Worm (Caenorhabditis elegans): ENCODE data around the gene F32D8.2.

F32D8.2 gene

DNA sequence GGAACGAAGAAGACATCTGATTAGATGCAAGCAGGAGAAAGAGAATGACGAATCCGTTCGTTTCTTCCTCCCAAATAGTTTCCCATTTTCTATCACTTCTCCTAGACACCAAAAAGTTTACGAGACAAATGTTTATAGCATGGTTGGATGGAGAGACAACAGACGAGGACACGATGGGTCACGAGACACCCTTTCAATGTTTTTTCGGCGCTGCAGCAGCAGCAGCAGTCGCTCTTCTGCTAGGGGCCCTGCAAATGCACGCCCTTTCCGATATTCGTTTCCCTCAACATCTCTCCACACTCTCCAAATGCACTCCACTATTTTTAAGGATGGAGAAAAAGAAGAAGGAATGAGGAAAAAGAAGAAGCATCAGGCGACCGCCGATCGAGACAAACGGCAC, 25.2 kb upstream of the F32D8.2 start (continued):
- TF ChIP-seq hmg-1.2 (GFP tag; IDR thresholded peaks at IDR 0.05) = peak; percentile 50; the same call in 1 of the 2 replicates
- TF ChIP-seq ztf-18 (tag; optimal IDR thresholded peaks at IDR 0.05) = no peak
- no peak for TF ChIP-seq nhr-120 (GFP tag; IDR thresholded peaks at IDR 0.05)
- no peak for TF ChIP-seq madf-3 (GFP tag; IDR thresholded peaks at IDR 0.05)
- no peak for TF ChIP-seq F37B4.10 (GFP tag; IDR thresholded peaks at IDR 0.05)
- TF ChIP-seq tlf-1 (GFP tag; optimal IDR thresholded peaks at IDR 0.05) = peak; percentile 26
- no peak for TF ChIP-seq ama-1 (optimal IDR thresholded peaks at IDR 0.05)
- TF ChIP-seq ama-1 (GFP tag; optimal IDR thresholded peaks at IDR 0.05) = no peak
- no peak for TF ChIP-seq ceh-79 (tag; optimal IDR thresholded peaks at IDR 0.05)
- no peak for TF ChIP-seq nhr-90 (tag; optimal IDR thresholded peaks at IDR 0.05)
- TF ChIP-seq hmg-20 (GFP tag; IDR thresholded peaks at IDR 0.05) = no peak
- TF ChIP-seq tbp1 (GFP tag; optimal IDR thresholded peaks at IDR 0.05) = peak; percentile 3
- TF ChIP-seq B0035.1 (tag; optimal IDR thresholded peaks at IDR 0.05) = no peak
- TF ChIP-seq T07F8.4 (tag; optimal IDR thresholded peaks at IDR 0.05) = no peak
- 0 out of 2 replicates have a peak, but pooled peaks have one; percentile 30 for TF ChIP-seq mcd-1 (GFP tag; IDR thresholded peaks at IDR 0.05)
- TF ChIP-seq unc-62 (GFP tag; optimal IDR thresholded peaks at IDR 0.05) = no peak
- no peak for TF ChIP-seq cebp-2 (GFP tag; IDR thresholded peaks at IDR 0.05)
- no peak for TF ChIP-seq him-1 (tag; optimal IDR thresholded peaks at IDR 0.05)
- TF ChIP-seq madf-6 (GFP tag; IDR thresholded peaks at IDR 0.05) = no peak
- TF ChIP-seq Y56A3A.18 (GFP tag; IDR thresholded peaks at IDR 0.05) = no peak
- no peak for TF ChIP-seq ekl-4 (GFP tag; IDR thresholded peaks at IDR 0.05)
- no peak for TF ChIP-seq ets-4 (GFP tag; optimal IDR thresholded peaks at IDR 0.05)
- TF ChIP-seq snpc-1.1 (tag; optimal IDR thresholded peaks at IDR 0.05; ENCODE audit: insufficient read depth) = no peak
- TF ChIP-seq K11D2.4 (GFP tag; IDR thresholded peaks at IDR 0.05) = peak; percentile 72; the same call in 1 of the 2 replicates
- TF ChIP-seq repo-1 (tag; optimal IDR thresholded peaks at IDR 0.05) = no peak
- TF ChIP-seq B0019.2 (GFP tag; conservative IDR thresholded peaks at IDR 0.05) = no peak
- no peak for TF ChIP-seq Y79H2A.3 (GFP tag; conservative IDR thresholded peaks at IDR 0.05)
- no peak for TF ChIP-seq bed-1 (GFP tag; IDR thresholded peaks at IDR 0.05)
- TF ChIP-seq Y67H2A.10 (GFP tag; conservative IDR thresholded peaks at IDR 0.05) = no peak
- TF ChIP-seq dox-1 (GFP tag; IDR thresholded peaks at IDR 0.05) = peak; percentile 63; the same call in 1 of the 2 replicates
- TF ChIP-seq die-1 (tag; optimal IDR thresholded peaks at IDR 0.05) = no peak
- no peak for TF ChIP-seq ceh-91 (GFP tag; IDR thresholded peaks at IDR 0.05)
- peak; percentile 80 for TF ChIP-seq chd-7 (tag; optimal IDR thresholded peaks at IDR 0.05)
- peak; percentile 91 for TF ChIP-seq somi-1 (GFP tag; optimal IDR thresholded peaks at IDR 0.05)
- 0 out of 2 replicates have a peak, but pooled peaks have one; percentile 7 for TF ChIP-seq egl-44 (GFP tag; IDR thresholded peaks at IDR 0.05)
- peak in 1 of 3 experiments; percentile 19 for TF ChIP-seq lin-35 (GFP tag; optimal IDR thresholded peaks at IDR 0.05)
- no peak for TF ChIP-seq lsy-27 (tag; optimal IDR thresholded peaks at IDR 0.05; ENCODE audit: borderline replicate concordance, insufficient read depth)
- TF ChIP-seq F57C9.4 (tag; optimal IDR thresholded peaks at IDR 0.05) = no peak
- TF ChIP-seq mes-4 (tag; optimal IDR thresholded peaks at IDR 0.05) = no peak
- no peak for TF ChIP-seq rec-8 (tag; optimal IDR thresholded peaks at IDR 0.05)
- TF ChIP-seq hlh-12 (tag; optimal IDR thresholded peaks at IDR 0.05) = no peak
- no peak for TF ChIP-seq nfya-2 (GFP tag; IDR thresholded peaks at IDR 0.05)
- TF ChIP-seq sdz-38 (tag; optimal IDR thresholded peaks at IDR 0.05) = no peak
- TF ChIP-seq efl-1 (GFP tag; optimal IDR thresholded peaks at IDR 0.05) = no peak
- TF ChIP-seq C17E4.6 (GFP tag; IDR thresholded peaks at IDR 0.05) = no peak
- TF ChIP-seq snpc-4 (GFP tag; optimal IDR thresholded peaks at IDR 0.05) = no peak
- TF ChIP-seq snpc-4 (tag; optimal IDR thresholded peaks at IDR 0.05) = peak in 3 of 4 experiments; percentile 4 to 31 (median 8)
- no peak for TF ChIP-seq nhr-27 (tag; optimal IDR thresholded peaks at IDR 0.05)
- TF ChIP-seq xnd-1 (tag; optimal IDR thresholded peaks at IDR 0.05) = no peak
- no peak for TF ChIP-seq madf-8 (GFP tag; conservative IDR thresholded peaks at IDR 0.05)

Measured in whole organism, young adult.